Worm (Caenorhabditis elegans): ENCODE measurements around the gene pqn-13.

pqn-13 gene

DNA sequence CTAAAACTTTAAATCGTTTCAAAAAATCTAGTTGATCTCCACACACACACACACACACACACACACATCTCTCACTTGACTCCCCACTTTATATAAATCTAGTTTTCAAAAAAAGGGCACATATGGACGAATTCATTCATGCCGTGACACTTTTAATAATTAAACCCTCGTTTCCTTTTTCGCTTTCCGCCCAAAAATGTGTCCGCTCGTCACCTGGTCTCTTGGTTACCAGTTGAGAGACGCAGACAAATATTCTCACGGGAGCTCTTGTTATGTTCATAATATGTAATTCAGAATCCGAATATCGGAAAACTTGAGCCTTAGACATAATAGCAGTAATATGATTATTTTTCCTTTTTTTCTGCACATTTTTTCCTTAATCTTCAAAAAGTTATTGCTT, 24.0 kb downstream of the pqn-13 start:
- no peak for TF ChIP-seq nhr-77 (tag; optimal IDR thresholded peaks at IDR 0.05)
- no peak for TF ChIP-seq nhr-76 (tag; optimal IDR thresholded peaks at IDR 0.05)
- TF ChIP-seq nhr-43 (tag; optimal IDR thresholded peaks at IDR 0.05; ENCODE audit: poor library complexity, severe bottlenecking), result no peak
- TF ChIP-seq pha-4 (tag; optimal IDR thresholded peaks at IDR 0.05), result no peak
- TF ChIP-seq elt-1 (tag; optimal IDR thresholded peaks at IDR 0.05), result no peak

DNA sequence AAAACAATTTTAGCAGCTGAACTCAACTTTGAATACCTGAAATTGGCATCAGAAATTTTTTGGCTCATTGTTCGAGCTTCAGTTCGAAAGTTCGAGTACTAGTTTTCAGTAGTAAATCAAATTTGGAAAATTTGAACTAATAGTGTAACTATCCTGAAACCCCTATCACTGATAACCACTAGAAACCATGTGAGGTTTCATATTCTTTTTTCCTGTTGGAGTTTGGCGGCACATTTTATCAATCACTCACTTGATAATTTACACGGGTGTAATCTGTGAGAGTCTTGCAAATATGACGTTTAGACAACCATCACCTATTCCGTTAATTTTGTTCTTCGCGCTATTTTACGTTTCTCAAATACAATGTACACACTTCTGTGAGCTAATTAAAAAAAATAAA, 28.6 kb downstream of the pqn-13 start, which contains the start of gene C14C11.4:
C14C11.4 (plus strand) TSS at position 252 of the 400 bp plus-strand sequence.
- TF ChIP-seq ztf-4 (tag; optimal IDR thresholded peaks at IDR 0.05), result no peak
- peak; percentile 72 for TF ChIP-seq elt-2 (tag; optimal IDR thresholded peaks at IDR 0.05)
- no peak for TF ChIP-seq ZK546.5 (tag; optimal IDR thresholded peaks at IDR 0.05)
- TF ChIP-seq nhr-77 (tag; optimal IDR thresholded peaks at IDR 0.05), result no peak
- no peak for TF ChIP-seq tbx-2 (tag; optimal IDR thresholded peaks at IDR 0.05)
- TF ChIP-seq pqm-1 (tag; optimal IDR thresholded peaks at IDR 0.05), result peak; percentile 41
- TF ChIP-seq nhr-76 (tag; optimal IDR thresholded peaks at IDR 0.05), result no peak

DNA sequence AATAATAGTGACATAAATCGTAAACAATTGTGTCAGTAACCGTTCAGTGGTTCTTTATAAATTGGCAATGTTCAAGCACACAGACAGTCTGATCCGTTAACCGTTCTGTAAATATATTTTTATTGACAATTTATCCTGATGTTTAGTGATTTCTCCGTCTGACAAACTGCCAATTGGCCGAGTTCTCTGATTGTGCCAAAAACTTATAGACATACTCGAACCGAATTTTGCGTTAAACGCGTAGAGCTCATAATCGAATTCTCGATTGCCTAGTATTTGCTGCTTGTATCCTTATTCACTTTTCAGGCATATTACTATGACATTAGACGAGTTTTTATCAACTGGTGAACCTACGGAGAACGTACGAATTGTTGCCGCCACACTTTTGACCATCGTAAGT, 31.7 kb downstream of the pqn-13 start, which contains the start of gene srx-117:
srx-117 (plus strand) TSS at position 301 of the 400 bp plus-strand sequence.
- TF ChIP-seq eor-1 (tag; optimal IDR thresholded peaks at IDR 0.05), result no peak
- TF ChIP-seq ama-1 (optimal IDR thresholded peaks at IDR 0.05), result no peak
- TF ChIP-seq sea-2 (GFP tag; optimal IDR thresholded peaks at IDR 0.05), result no peak
- no peak for TF ChIP-seq mml-1 (tag; optimal IDR thresholded peaks at IDR 0.05)
- no peak for TF ChIP-seq pha-4 (tag; optimal IDR thresholded peaks at IDR 0.05)
- no peak for TF ChIP-seq nhr-25 (tag; optimal IDR thresholded peaks at IDR 0.05)
- no peak for TF ChIP-seq nhr-23 (tag; optimal IDR thresholded peaks at IDR 0.05)
- no peak for TF ChIP-seq ztf-4 (tag; optimal IDR thresholded peaks at IDR 0.05)
- TF ChIP-seq ceh-82 (tag; optimal IDR thresholded peaks at IDR 0.05), result no peak
- no peak for TF ChIP-seq elt-2 (tag; optimal IDR thresholded peaks at IDR 0.05)
- no peak for TF ChIP-seq jun-1 (tag; optimal IDR thresholded peaks at IDR 0.05)
- no peak for TF ChIP-seq lsy-12 (tag; optimal IDR thresholded peaks at IDR 0.05)
- TF ChIP-seq nhr-67 (tag; optimal IDR thresholded peaks at IDR 0.05), result no peak
- TF ChIP-seq egl-5 (tag; optimal IDR thresholded peaks at IDR 0.05), result no peak
- TF ChIP-seq lin-15B (tag; optimal IDR thresholded peaks at IDR 0.05), result no peak

DNA sequence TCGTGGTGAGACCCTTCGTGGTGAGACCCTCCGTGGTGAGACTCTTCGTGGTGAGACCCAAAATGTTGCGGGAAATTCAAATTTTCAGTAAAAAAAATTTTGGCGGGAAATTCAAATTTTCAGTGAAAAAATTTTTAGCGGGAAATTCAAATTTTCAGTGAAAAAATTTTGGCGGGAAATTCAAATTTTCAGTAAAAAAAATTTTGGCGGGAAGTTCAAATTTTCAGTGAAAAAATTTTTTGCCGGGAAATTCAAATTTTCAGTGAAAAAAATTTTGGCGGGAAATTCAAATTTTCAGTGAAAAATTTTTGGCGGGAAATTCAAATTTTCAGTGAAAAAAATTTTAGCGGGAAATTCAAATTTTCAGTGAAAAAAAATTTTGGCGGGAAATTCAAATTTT, 35.8 kb downstream of the pqn-13 start:
- TF ChIP-seq lin-15B (tag; optimal IDR thresholded peaks at IDR 0.05), result peak; percentile 27

DNA sequence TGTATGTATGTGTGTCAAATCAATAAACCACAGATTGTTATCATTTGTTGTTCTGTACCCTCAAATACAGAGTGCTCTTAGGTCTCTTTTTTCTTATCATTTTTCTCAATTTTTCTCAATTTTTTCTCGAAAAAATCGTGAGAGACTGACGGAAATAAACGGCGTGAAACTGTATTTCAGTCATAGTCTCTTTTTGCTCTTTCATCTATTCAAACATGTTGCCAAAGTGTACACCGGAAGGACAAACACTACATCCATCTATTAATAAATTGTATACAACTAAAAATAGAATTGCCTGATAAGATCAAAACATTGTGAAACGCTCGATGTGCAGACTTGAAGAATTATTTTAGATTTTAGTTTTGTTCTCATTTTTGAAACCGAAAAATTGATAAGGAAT, 41.5 kb downstream of the pqn-13 start:
- TF ChIP-seq skn-1 (tag; optimal IDR thresholded peaks at IDR 0.05) (no peak), elt-2 (tag; optimal IDR thresholded peaks at IDR 0.05) (peak; percentile 82), ceh-28 (tag; optimal IDR thresholded peaks at IDR 0.05) (no peak), pqm-1 (tag; optimal IDR thresholded peaks at IDR 0.05) (peak; percentile 38)

DNA sequence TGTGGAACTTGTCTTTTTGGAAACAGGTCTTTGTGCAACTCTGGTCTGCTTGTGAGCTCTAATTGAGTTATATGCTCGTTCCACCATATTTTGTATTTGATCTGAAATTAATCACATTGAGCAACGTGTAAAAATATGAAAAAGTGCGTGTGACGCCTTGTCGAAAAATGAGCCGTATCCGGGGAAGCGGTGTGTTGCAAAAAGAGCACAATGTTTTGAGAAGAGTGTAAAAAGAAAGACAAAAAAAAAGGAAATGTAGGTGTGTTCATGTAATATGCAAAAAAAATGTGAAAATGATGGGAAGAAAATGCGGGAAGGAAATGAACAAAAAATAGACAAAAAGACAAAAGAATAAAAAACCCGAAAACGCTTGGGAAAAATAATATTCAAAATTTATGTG, 45.1 kb downstream of the pqn-13 start, which contains the start of gene acy-4:
acy-4 (minus strand) TSS at position 101 of the 400 bp plus-strand sequence.
- TF ChIP-seq daf-12 (tag; optimal IDR thresholded peaks at IDR 0.05) (no peak), pqm-1 (tag; optimal IDR thresholded peaks at IDR 0.05) (no peak), fos-1 (tag; optimal IDR thresholded peaks at IDR 0.05) (no peak), elt-1 (tag; optimal IDR thresholded peaks at IDR 0.05) (no peak), zag-1 (tag; optimal IDR thresholded peaks at IDR 0.05) (no peak), nhr-237 (tag; optimal IDR thresholded peaks at IDR 0.05) (no peak), aly-2 (tag; optimal IDR thresholded peaks at IDR 0.05) (no peak)

DNA sequence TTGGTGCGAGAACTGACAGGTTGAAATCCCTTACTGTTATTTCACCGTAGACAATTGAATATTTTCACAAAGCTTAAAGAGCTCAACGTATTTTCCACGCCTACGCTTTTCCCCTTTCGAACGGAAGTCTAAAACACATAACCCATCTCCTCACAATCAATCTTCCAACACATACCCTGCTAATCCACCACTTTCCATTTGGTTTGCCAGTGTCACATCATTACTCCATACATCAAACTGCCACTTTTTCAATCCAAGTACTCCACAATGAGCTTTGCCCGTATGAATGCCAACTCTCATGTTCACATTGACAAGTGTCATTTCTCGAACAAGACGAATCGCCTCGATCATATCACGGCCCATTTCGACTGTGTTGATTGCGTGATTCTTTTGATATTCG, 47.9 kb downstream of the pqn-13 start:
- TF ChIP-seq snpc-4 (tag; optimal IDR thresholded peaks at IDR 0.05) (no peak), nhr-67 (tag; optimal IDR thresholded peaks at IDR 0.05) (no peak), unc-62 (GFP tag; optimal IDR thresholded peaks at IDR 0.05) (peak; percentile 72), lin-39 (tag; optimal IDR thresholded peaks at IDR 0.05) (peak; percentile 39), lin-15B (tag; optimal IDR thresholded peaks at IDR 0.05) (no peak), ztf-4 (tag; optimal IDR thresholded peaks at IDR 0.05) (no peak)

Data from whole organism, L3 larva.